Worm (Caenorhabditis elegans) whole organism, L4 larva: ENCODE data around the gene deg-3.

Source experiments
- aha-1 ChIP-seq: fragments of 150-350 bp; peaks from one replicate; lab custom pipeline; 2014; ENCODE audit warnings: missing biosample characterization, missing genetic modification characterization
- lin-38 ChIP-seq: fragments of 200-800 bp; sonication (Bioruptor generic); IDR thresholded peaks from 2 replicates; pipeline ENCODE4 v1.3.6; 2022; ENCODE audit warnings: missing genetic modification reagents, missing genetic modification characterization, missing compliant biosample characterization
- saeg-2 ChIP-seq: fragments of 200-800 bp; sonication (Bioruptor generic); IDR thresholded peaks from 2 replicates; pipeline ENCODE4 v1.3.6; 2022; ENCODE audit warnings: missing genetic modification reagents, missing genetic modification characterization, missing compliant biosample characterization
- unc-62 ChIP-seq, 3 experiments: fragments of 150-350 bp in 1 of 3; sonication (generic microtip); optimal IDR thresholded peaks in 2 of 3; peaks in 1 of 3; 1 replicate in 1 of 3; 2 replicates in 2 of 3; lab custom pipeline; 2014 to 2017; ENCODE audit warnings: missing biosample characterization in 3 of 3, missing genetic modification characterization in 3 of 3, missing genetic modification reagents in 3 of 3, missing genotype in 1 of 3

The deg-3 gene

ce11 chrV:11363575-11363974 is 51.4 kb downstream of the deg-3 start:
- TF ChIP-seq aha-1 (tag; lab: Kevin White, UChicago), result peak; percentile 92
- TF ChIP-seq saeg-2, result no peak
- no peak for TF ChIP-seq lin-38 (GFP tag; lab: Robert Waterston, UW)
- peak in 1 of 2 experiments; percentile 57 for TF ChIP-seq unc-62 (GFP tag; optimal IDR thresholded peaks at IDR 0.05 in 1 of 2; lab: Kevin White, UChicago)
- no peak for TF ChIP-seq unc-62 (tag; optimal IDR thresholded peaks at IDR 0.05; lab: Kevin White, UChicago)
